Worm (Caenorhabditis elegans) whole organism, mixed stage, embryonic: ENCODE data around the gene sru-44.

Source experiments
- M03D4.4 ChIP-seq: sonication (generic microtip); optimal IDR thresholded peaks from 2 replicates; lab custom pipeline; 2017; ENCODE audit warnings: mild to moderate bottlenecking, missing genetic modification characterization, missing compliant biosample characterization
- ceh-43 ChIP-seq: fragments of 200-800 bp; sonication (Bioruptor generic); optimal IDR thresholded peaks from 2 replicates; lab custom pipeline; 2018; ENCODE audit warnings: mild to moderate bottlenecking, missing genetic modification characterization, moderate library complexity, missing compliant biosample characterization
- elt-1 ChIP-seq: sonication (generic microtip); optimal IDR thresholded peaks from 2 replicates; lab custom pipeline; 2017; ENCODE audit warnings: missing genetic modification characterization, mild to moderate bottlenecking, missing compliant biosample characterization, antibody characterized with exemption, moderate library complexity, borderline replicate concordance; ENCODE audit not compliant: insufficient read depth
- ham-2 ChIP-seq: fragments of 200-800 bp; sonication (Bioruptor generic); optimal IDR thresholded peaks from 2 replicates; lab custom pipeline; 2018; ENCODE audit warnings: mild to moderate bottlenecking, missing genetic modification characterization, missing compliant biosample characterization
- lin-13 ChIP-seq: fragments of 150-350 bp; optimal IDR thresholded peaks from 2 replicates; lab custom pipeline; 2014; ENCODE audit warnings: missing biosample characterization, missing genetic modification characterization
- lsy-2 ChIP-seq: fragments of 150-350 bp; optimal IDR thresholded peaks from 2 replicates; lab custom pipeline; 2014; ENCODE audit warnings: missing biosample characterization, missing genetic modification characterization
- mls-2 ChIP-seq: sonication (generic microtip); optimal IDR thresholded peaks from 2 replicates; lab custom pipeline; 2016; ENCODE audit warnings: mild to moderate bottlenecking, missing genetic modification characterization, moderate library complexity, missing compliant biosample characterization
- nhr-12 ChIP-seq: fragments of 150-350 bp; optimal IDR thresholded peaks from 2 replicates; lab custom pipeline; 2014; ENCODE audit warnings: missing biosample characterization, missing genetic modification characterization
- pha-4 ChIP-seq: fragments of 150-350 bp; optimal IDR thresholded peaks from 2 replicates; lab custom pipeline; 2018; ENCODE audit warnings: missing biosample characterization, missing genetic modification reagents, missing genetic modification characterization
- zip-8 ChIP-seq: fragments of 150-350 bp; optimal IDR thresholded peaks from 2 replicates; lab custom pipeline; 2014; ENCODE audit warnings: missing biosample characterization, missing genetic modification characterization

sru-44 gene

ce11 chrV:16417014-16417413 lies 50.7 kb downstream of the sru-44 start, which contains the start of gene str-55:
TSS of gene str-55 (minus strand) at chrV:16417114.
- TF ChIP-seq zip-8 (tag; lab: Kevin White, UChicago) = no peak
- TF ChIP-seq lsy-2 = no peak
- no peak for TF ChIP-seq mls-2 (tag; lab: Kevin White, UChicago)
- no peak for TF ChIP-seq lin-13 (tag; lab: Kevin White, UChicago)
- no peak for TF ChIP-seq ceh-43 (GFP tag; lab: Kevin White, UChicago)
- no peak for TF ChIP-seq M03D4.4 (tag; lab: Kevin White, UChicago)
- no peak for TF ChIP-seq ham-2
- TF ChIP-seq nhr-12 (tag; lab: Kevin White, UChicago) = no peak
- no peak for TF ChIP-seq pha-4 (tag; lab: Kevin White, UChicago)
- TF ChIP-seq elt-1 = no peak
- TF ChIP-seq, all 35 proteins: peak for 0
